Worm (Caenorhabditis elegans) whole organism, L1 larva: Measurements from ENCODE around the gene flp-28.

ENCODE experiments used
- C04F5.9 ChIP-seq: sonication (generic microtip); optimal IDR thresholded peaks from 2 replicates; lab custom pipeline; 2016; ENCODE audit warnings: missing genetic modification characterization, missing compliant biosample characterization
- C34B4.2 ChIP-seq: sonication (generic microtip); optimal IDR thresholded peaks from 2 replicates; lab custom pipeline; 2017; ENCODE audit warnings: mild to moderate bottlenecking, missing genetic modification characterization, missing compliant biosample characterization
- Y116A8C.19 ChIP-seq: sonication (generic microtip); optimal IDR thresholded peaks from 2 replicates; lab custom pipeline; 2016; ENCODE audit warnings: missing compliant biosample characterization, missing genetic modification characterization, borderline replicate concordance
- ama-1 ChIP-seq: fragments of 150-350 bp; optimal IDR thresholded peaks from 2 replicates; lab custom pipeline; 2014
- blmp-1 ChIP-seq: fragments of 150-350 bp; optimal IDR thresholded peaks from 2 replicates; lab custom pipeline; 2014; ENCODE audit warnings: missing biosample characterization, missing genetic modification characterization
- ceh-82 ChIP-seq, 3 experiments: fragments of 150-350 bp in 1 of 3; sonication (generic microtip) in 2 of 3; optimal IDR thresholded peaks; 2 replicates each; lab custom pipeline; 2014 to 2017; ENCODE audit warnings: missing biosample characterization in 3 of 3, missing genetic modification characterization in 3 of 3
- ceh-88 ChIP-seq: fragments of 200-800 bp; sonication (Bioruptor generic); IDR thresholded peaks from 2 replicates; pipeline ENCODE4 v1.3.6; 2022; ENCODE audit warnings: missing genetic modification characterization, missing compliant biosample characterization
- ceh-90 ChIP-seq: sonication (generic microtip); optimal IDR thresholded peaks from 2 replicates; lab custom pipeline; 2016; ENCODE audit warnings: missing genetic modification characterization, missing compliant biosample characterization
- dsc-1 ChIP-seq: sonication (generic microtip); optimal IDR thresholded peaks from 2 replicates; lab custom pipeline; 2016; ENCODE audit warnings: mild to moderate bottlenecking, missing genetic modification characterization, missing compliant biosample characterization
- efl-1 ChIP-seq, 4 experiments: fragments of 150-350 bp; optimal IDR thresholded peaks in 3 of 4; peaks in 1 of 4; 1 replicate in 1 of 4; 2 replicates in 3 of 4; lab custom pipeline; 2014; ENCODE audit warnings: missing biosample characterization in 2 of 4, missing genetic modification characterization in 2 of 4, missing genetic modification reagents in 2 of 4
- egl-13 ChIP-seq: sonication (generic microtip); optimal IDR thresholded peaks from 2 replicates; lab custom pipeline; 2016; ENCODE audit warnings: missing genotype, missing genetic modification reagents, missing genetic modification characterization, missing compliant biosample characterization
- egl-27 ChIP-seq, 2 experiments: fragments of 150-350 bp in 1 of 2; sonication (generic microtip); optimal IDR thresholded peaks; 3 replicates each; lab custom pipeline; 2017 to 2018; ENCODE audit warnings: missing biosample characterization in 2 of 2, missing genetic modification characterization in 2 of 2, missing genetic modification reagents in 2 of 2
- elt-3 ChIP-seq, 6 experiments: fragments of 150-350 bp in 1 of 6; sonication (generic microtip); optimal IDR thresholded peaks; 2 replicates each; lab custom pipeline; 2017 to 2018; ENCODE audit warnings: missing biosample characterization in 6 of 6, missing genetic modification characterization in 6 of 6, inconsistent platforms in 1 of 6
- fkh-10 ChIP-seq: sonication (generic microtip); optimal IDR thresholded peaks from 2 replicates; lab custom pipeline; 2017; ENCODE audit warnings: missing biosample characterization, missing genetic modification reagents, missing genetic modification characterization
- fkh-4 ChIP-seq: sonication (generic microtip); optimal IDR thresholded peaks from 2 replicates; lab custom pipeline; 2016; ENCODE audit warnings: missing compliant biosample characterization, missing genetic modification characterization, borderline replicate concordance
- fkh-8 ChIP-seq: sonication (generic microtip); optimal IDR thresholded peaks from 2 replicates; lab custom pipeline; 2016; ENCODE audit warnings: mild to moderate bottlenecking, missing genetic modification characterization, missing compliant biosample characterization
- fos-1 ChIP-seq: fragments of 150-350 bp; optimal IDR thresholded peaks from 2 replicates; lab custom pipeline; 2014; ENCODE audit warnings: missing biosample characterization, missing genetic modification characterization
- grh-1 ChIP-seq: fragments of 200-800 bp; sonication (Bioruptor generic); IDR thresholded peaks from 2 replicates; pipeline ENCODE4 v1.3.6; 2022; ENCODE audit warnings: missing genetic modification reagents, missing genetic modification characterization, missing compliant biosample characterization
- irx-1 ChIP-seq: sonication (generic microtip); optimal IDR thresholded peaks from 2 replicates; lab custom pipeline; 2016; ENCODE audit warnings: missing genetic modification characterization, missing compliant biosample characterization
- isw-1 ChIP-seq: fragments of 200-800 bp; sonication (Bioruptor generic); IDR thresholded peaks from 2 replicates; pipeline ENCODE4 v1.3.6; 2022; ENCODE audit warnings: missing genetic modification characterization, missing compliant biosample characterization
- jun-1 ChIP-seq: fragments of 150-350 bp; optimal IDR thresholded peaks from 2 replicates; lab custom pipeline; 2014; ENCODE audit warnings: missing biosample characterization, missing genetic modification reagents, missing genetic modification characterization
- lin-13 ChIP-seq: fragments of 150-350 bp; optimal IDR thresholded peaks from 2 replicates; lab custom pipeline; 2014; ENCODE audit warnings: missing biosample characterization, missing genetic modification reagents, missing genetic modification characterization
- lin-14 ChIP-seq: fragments of 200-800 bp; sonication (Bioruptor generic); optimal IDR thresholded peaks from 2 replicates; lab custom pipeline; 2018; ENCODE audit warnings: mild to moderate bottlenecking, missing genetic modification characterization, moderate library complexity, missing compliant biosample characterization
- lin-35 ChIP-seq, 2 experiments: fragments of 150-350 bp; optimal IDR thresholded peaks; 2 replicates each; lab custom pipeline; 2014; ENCODE audit warnings: missing biosample characterization in 2 of 2, missing genetic modification characterization in 2 of 2, missing genetic modification reagents in 2 of 2
- lin-39 ChIP-seq: fragments of 150-350 bp; optimal IDR thresholded peaks from 2 replicates; lab custom pipeline; 2014; ENCODE audit warnings: missing biosample characterization, missing genetic modification reagents, missing genetic modification characterization
- mab-9 ChIP-seq: fragments of 200-800 bp; sonication (Bioruptor generic); IDR thresholded peaks from 2 replicates; pipeline ENCODE4 v1.3.6; 2022; ENCODE audit warnings: missing genetic modification reagents, missing genetic modification characterization, missing compliant biosample characterization
- mef-2 ChIP-seq: fragments of 150-350 bp; optimal IDR thresholded peaks from 2 replicates; lab custom pipeline; 2014; ENCODE audit warnings: missing biosample characterization, missing genetic modification characterization
- mep-1 ChIP-seq: fragments of 150-350 bp; optimal IDR thresholded peaks from 2 replicates; lab custom pipeline; 2014; ENCODE audit warnings: missing biosample characterization, missing genetic modification characterization
- nhr-11 ChIP-seq: fragments of 150-350 bp; optimal IDR thresholded peaks from 2 replicates; lab custom pipeline; 2014; ENCODE audit warnings: missing biosample characterization, missing genetic modification characterization
- nhr-20 ChIP-seq: sonication (generic microtip); optimal IDR thresholded peaks from 2 replicates; lab custom pipeline; 2016; ENCODE audit warnings: mild to moderate bottlenecking, missing genetic modification characterization, missing compliant biosample characterization
- nhr-28 ChIP-seq: fragments of 150-350 bp; optimal IDR thresholded peaks from 2 replicates; lab custom pipeline; 2014; ENCODE audit warnings: missing biosample characterization, missing genetic modification characterization
- nhr-47 ChIP-seq: sonication (generic microtip); optimal IDR thresholded peaks from 2 replicates; lab custom pipeline; 2016; ENCODE audit warnings: mild to moderate bottlenecking, missing genetic modification characterization, moderate library complexity, missing compliant biosample characterization
- nhr-76 ChIP-seq: sonication (generic microtip); optimal IDR thresholded peaks from 2 replicates; lab custom pipeline; 2017; ENCODE audit warnings: missing biosample characterization, missing genetic modification characterization
- nhr-77 ChIP-seq: fragments of 150-350 bp; optimal IDR thresholded peaks from 2 replicates; lab custom pipeline; 2014; ENCODE audit warnings: missing biosample characterization, missing genetic modification characterization
- nhr-84 ChIP-seq: sonication (generic microtip); optimal IDR thresholded peaks from 2 replicates; lab custom pipeline; 2017; ENCODE audit warnings: missing biosample characterization, missing genetic modification characterization
- nhr-90 ChIP-seq: sonication (generic microtip); optimal IDR thresholded peaks from 2 replicates; lab custom pipeline; 2016; ENCODE audit warnings: mild to moderate bottlenecking, missing genetic modification characterization, missing compliant biosample characterization; ENCODE audit not compliant: poor library complexity
- pag-3 ChIP-seq: sonication (generic microtip); optimal IDR thresholded peaks from 2 replicates; lab custom pipeline; 2017; ENCODE audit warnings: missing genetic modification characterization, mild to moderate bottlenecking, missing compliant biosample characterization, antibody characterized with exemption, borderline replicate concordance; ENCODE audit not compliant: insufficient read depth
- pax-3 ChIP-seq: fragments of 200-800 bp; sonication (Bioruptor generic); optimal IDR thresholded peaks from 2 replicates; lab custom pipeline; 2018; ENCODE audit warnings: mild to moderate bottlenecking, missing genetic modification characterization, moderate library complexity, missing compliant biosample characterization
- pqm-1 ChIP-seq: sonication (generic microtip); optimal IDR thresholded peaks from 3 replicates; lab custom pipeline; 2017; ENCODE audit warnings: missing biosample characterization, missing genetic modification characterization
- rnt-1 ChIP-seq: sonication (generic microtip); optimal IDR thresholded peaks from 2 replicates; lab custom pipeline; 2016; ENCODE audit warnings: mild to moderate bottlenecking, missing genetic modification characterization, moderate library complexity, missing compliant biosample characterization
- sox-4 ChIP-seq: sonication (generic microtip); optimal IDR thresholded peaks from 2 replicates; lab custom pipeline; 2016; ENCODE audit warnings: missing genetic modification characterization, missing compliant biosample characterization
- sptf-1 ChIP-seq: fragments of 150-350 bp; optimal IDR thresholded peaks from 2 replicates; lab custom pipeline; 2014; ENCODE audit warnings: missing biosample characterization, missing genetic modification characterization
- sup-37 ChIP-seq: fragments of 200-800 bp; sonication (Bioruptor generic); optimal IDR thresholded peaks from 2 replicates; lab custom pipeline; 2018; ENCODE audit warnings: mild to moderate bottlenecking, missing genetic modification characterization, missing compliant biosample characterization
- swsn-7 ChIP-seq: sonication (generic microtip); optimal IDR thresholded peaks from 2 replicates; lab custom pipeline; 2016; ENCODE audit warnings: missing genetic modification characterization, missing compliant biosample characterization
- tlp-1 ChIP-seq: fragments of 150-350 bp; optimal IDR thresholded peaks from 2 replicates; lab custom pipeline; 2014; ENCODE audit warnings: missing biosample characterization, missing genetic modification characterization
- unc-30 ChIP-seq: sonication (generic microtip); optimal IDR thresholded peaks from 2 replicates; lab custom pipeline; 2017; ENCODE audit warnings: missing biosample characterization, missing genetic modification characterization
- unc-62 ChIP-seq: fragments of 150-350 bp; optimal IDR thresholded peaks from 2 replicates; lab custom pipeline; 2014; ENCODE audit warnings: missing biosample characterization, missing genetic modification reagents, missing genetic modification characterization
- unc-98 ChIP-seq: fragments of 200-800 bp; sonication (Bioruptor generic); IDR thresholded peaks from 2 replicates; pipeline ENCODE4 v1.3.6; 2022; ENCODE audit warnings: missing genetic modification characterization, missing compliant biosample characterization
- vab-15 ChIP-seq: sonication (generic microtip); optimal IDR thresholded peaks from 2 replicates; lab custom pipeline; 2017; ENCODE audit warnings: missing genotype, mild to moderate bottlenecking, missing genetic modification characterization, missing compliant biosample characterization
- xbp-1 ChIP-seq: sonication (generic microtip); optimal IDR thresholded peaks from 2 replicates; lab custom pipeline; 2016; ENCODE audit warnings: missing genetic modification characterization, missing compliant biosample characterization
- zag-1 ChIP-seq: fragments of 150-350 bp; optimal IDR thresholded peaks from 2 replicates; lab custom pipeline; 2014; ENCODE audit warnings: missing biosample characterization, missing genetic modification characterization
- zip-4 ChIP-seq: fragments of 200-800 bp; sonication (Bioruptor generic); optimal IDR thresholded peaks from 2 replicates; lab custom pipeline; 2018; ENCODE audit warnings: mild to moderate bottlenecking, missing genetic modification characterization, moderate library complexity, missing compliant biosample characterization

flp-28 gene

DNA sequence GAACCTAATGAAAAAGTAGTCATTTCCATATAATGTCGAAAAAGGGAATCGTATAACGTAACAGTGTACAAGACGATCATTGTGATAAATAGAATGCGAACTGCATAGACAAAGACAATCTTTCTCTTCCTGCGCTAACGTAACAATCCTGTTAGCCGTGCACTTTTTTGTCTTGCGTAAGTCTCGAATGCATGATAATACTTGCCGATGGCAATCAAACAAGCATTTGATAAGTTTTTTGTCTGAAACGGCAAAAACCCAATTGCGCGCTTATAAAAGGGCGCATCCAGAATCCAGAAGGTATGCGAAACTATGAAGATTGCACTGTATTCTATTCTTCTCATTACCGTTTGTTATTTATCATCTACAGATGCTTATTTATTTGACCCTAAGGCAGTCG is 12.8 kb downstream of the flp-28 start, which contains the start of gene dao-4:
dao-4 (plus strand) TSS at position 301 of the 400 bp plus-strand sequence.
- TF ChIP-seq efl-1 (optimal IDR thresholded peaks at IDR 0.05; lab: Kevin White, UChicago) (no peak), efl-1 (GFP tag; optimal IDR thresholded peaks at IDR 0.05 in 1 of 2; lab: Kevin White, UChicago) (no peak)

DNA sequence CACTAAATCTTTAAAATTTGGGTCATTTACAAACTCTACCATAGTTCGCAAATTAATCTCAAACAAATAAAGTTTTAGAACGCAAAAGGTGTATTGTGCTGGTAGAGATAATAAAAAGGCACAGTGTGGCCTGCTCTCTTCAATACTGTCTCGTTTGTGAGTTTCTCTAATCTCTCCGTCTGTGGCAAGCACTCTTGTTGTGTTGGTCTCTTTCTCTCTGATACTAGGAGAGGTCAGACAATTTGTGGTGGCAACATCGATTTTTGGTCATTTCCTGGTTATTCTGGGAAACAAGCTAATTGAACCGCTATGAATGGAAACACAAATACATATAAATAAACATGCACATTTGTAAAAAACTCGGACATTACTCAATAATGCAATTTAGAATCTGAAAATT is 13.5 kb downstream of the flp-28 start, which contains the start of gene ZC373.5:
ZC373.5 (minus strand) TSS at position 159 of the 400 bp plus-strand sequence.
- TF ChIP-seq dsc-1: no peak
- no peak for TF ChIP-seq elt-3 (tag; optimal IDR thresholded peaks at IDR 0.05; lab: Kevin White, UChicago)
- TF ChIP-seq sptf-1 (tag; lab: Kevin White, UChicago): no peak
- TF ChIP-seq C34B4.2 (tag; lab: Kevin White, UChicago): no peak
- TF ChIP-seq nhr-76: no peak
- TF ChIP-seq mef-2: no peak
- TF ChIP-seq sox-4 (tag; lab: Kevin White, UChicago): no peak
- TF ChIP-seq fkh-4 (tag; lab: Kevin White, UChicago): no peak
- TF ChIP-seq xbp-1 (tag; lab: Kevin White, UChicago): no peak
- no peak for TF ChIP-seq swsn-7
- no peak for TF ChIP-seq nhr-28 (tag; lab: Kevin White, UChicago)
- no peak for TF ChIP-seq jun-1 (tag; lab: Kevin White, UChicago)
- no peak for TF ChIP-seq ceh-88 (GFP tag; lab: Robert Waterston, UW)
- no peak for TF ChIP-seq lin-13 (GFP tag; lab: Kevin White, UChicago)
- TF ChIP-seq egl-27 (tag; optimal IDR thresholded peaks at IDR 0.05; lab: Kevin White, UChicago): no peak
- TF ChIP-seq lin-35 (GFP tag; optimal IDR thresholded peaks at IDR 0.05; lab: Kevin White, UChicago): peak in 1 of 2 experiments; percentile 22
- no peak for TF ChIP-seq unc-98
- TF ChIP-seq pqm-1 (tag; lab: Kevin White, UChicago): no peak
- no peak for TF ChIP-seq rnt-1 (tag; lab: Kevin White, UChicago)
- no peak for TF ChIP-seq fos-1 (tag; lab: Kevin White, UChicago)
- TF ChIP-seq zip-4 (GFP tag; lab: Kevin White, UChicago): no peak
- TF ChIP-seq lin-39 (tag; lab: Kevin White, UChicago): no peak
- no peak for TF ChIP-seq blmp-1 (tag; lab: Kevin White, UChicago)
- TF ChIP-seq Y116A8C.19 (tag; lab: Kevin White, UChicago): no peak
- no peak for TF ChIP-seq nhr-47 (tag; lab: Kevin White, UChicago)
- TF ChIP-seq nhr-11: no peak
- TF ChIP-seq ceh-82 (tag; optimal IDR thresholded peaks at IDR 0.05; lab: Kevin White, UChicago): no peak
- TF ChIP-seq ceh-90 (tag; lab: Kevin White, UChicago): no peak
- TF ChIP-seq zag-1 (tag; lab: Kevin White, UChicago): no peak
- TF ChIP-seq irx-1: no peak
- no peak for TF ChIP-seq unc-62 (GFP tag; lab: Kevin White, UChicago)
- no peak for TF ChIP-seq egl-13 (tag; lab: Kevin White, UChicago)
- TF ChIP-seq pax-3: no peak
- TF ChIP-seq grh-1 (GFP tag; lab: Robert Waterston, UW): no peak
- TF ChIP-seq tlp-1: no peak
- TF ChIP-seq isw-1 (GFP tag; lab: Robert Waterston, UW): no peak
- peak; percentile 48 for TF ChIP-seq lin-14 (GFP tag; lab: Kevin White, UChicago)
- no peak for TF ChIP-seq fkh-8
- TF ChIP-seq nhr-84 (tag; lab: Kevin White, UChicago): no peak
- no peak for TF ChIP-seq fkh-10 (GFP tag; lab: Kevin White, UChicago)
- TF ChIP-seq nhr-90: no peak
- TF ChIP-seq sup-37 (GFP tag; lab: Kevin White, UChicago): no peak
- no peak for TF ChIP-seq nhr-77
- no peak for TF ChIP-seq vab-15 (tag; lab: Kevin White, UChicago)
- no peak for TF ChIP-seq pag-3 (tag; lab: Kevin White, UChicago)
- no peak for TF ChIP-seq unc-30
- no peak for TF ChIP-seq ama-1
- no peak for TF ChIP-seq C04F5.9 (tag; lab: Kevin White, UChicago)
- no peak for TF ChIP-seq nhr-20 (tag; lab: Kevin White, UChicago)
- TF ChIP-seq mab-9 (GFP tag; lab: Robert Waterston, UW): no peak
- peak; percentile 27 for TF ChIP-seq mep-1 (tag; lab: Kevin White, UChicago)
